Fruit fly (Drosophila melanogaster) Kc167 (cell line): ENCODE measurements around the gene CG46465.

ENCODE experiments used
- Myc ChIP-seq: fragments of >200 bp; optimal IDR thresholded peaks from 2 replicates; lab custom pipeline; 2017; ENCODE audit warnings: missing external identifiers
- Sin3A ChIP-seq: fragments of >200 bp; optimal IDR thresholded peaks from 2 replicates; lab custom pipeline; 2018; ENCODE audit warnings: missing external identifiers
- insv ChIP-seq: fragments of >200 bp; optimal IDR thresholded peaks from 3 replicates; lab custom pipeline; 2018; ENCODE audit warnings: missing external identifiers
- psq ChIP-seq: fragments of >200 bp; optimal IDR thresholded peaks from 2 replicates; lab custom pipeline; 2017; ENCODE audit warnings: missing external identifiers
- ttk ChIP-seq: sonication (Bioruptor generic); optimal IDR thresholded peaks from 2 replicates; lab custom pipeline; 2017; ENCODE audit warnings: missing external identifiers

dm6 chr2L:19019160-19019592 is 26.9 kb downstream of the CG46465 start:
- TF ChIP-seq insv (lab: Kevin White, UChicago) (no peak), Myc (lab: Kevin White, UChicago) (no peak), ttk (lab: Kevin White, UChicago) (no peak), psq (lab: Kevin White, UChicago) (no peak), Sin3A (lab: Kevin White, UChicago) (no peak)
